Fruit fly (Drosophila melanogaster) whole organism, embryonic: Measurements from ENCODE around the gene Sbp2.

Experiments
- B-H2 ChIP-seq: fragments of 200-800 bp; sonication (Bioruptor generic); optimal IDR thresholded peaks from 2 replicates; lab custom pipeline; 2018; ENCODE audit warnings: missing biosample characterization, mild to moderate bottlenecking, missing genetic modification characterization
- BEAF-32 ChIP-seq: fragments of 200-800 bp; sonication (Bioruptor generic); optimal IDR thresholded peaks from 3 replicates; lab custom pipeline; 2017; ENCODE audit warnings: missing biosample characterization, missing genetic modification characterization, mild to moderate bottlenecking, moderate library complexity, missing genetic modification reagents
- CG10267 ChIP-seq: fragments of 200-800 bp; sonication (Bioruptor generic); optimal IDR thresholded peaks from 2 replicates; lab custom pipeline; 2018; ENCODE audit warnings: missing biosample characterization, mild to moderate bottlenecking, missing genetic modification characterization, moderate library complexity
- CG10543 ChIP-seq: fragments of 200-800 bp; sonication (Bioruptor generic); optimal IDR thresholded peaks from 3 replicates; lab custom pipeline; 2017; ENCODE audit warnings: missing biosample characterization, mild to moderate bottlenecking, missing genetic modification characterization, moderate library complexity
- CG11398 ChIP-seq: fragments of 200-800 bp; sonication (Bioruptor generic); optimal IDR thresholded peaks from 2 replicates; lab custom pipeline; 2016; ENCODE audit warnings: missing biosample characterization, missing genetic modification characterization
- CG12391 ChIP-seq: fragments of 200-800 bp; sonication (Bioruptor generic); optimal IDR thresholded peaks from 3 replicates; lab custom pipeline; 2018; ENCODE audit warnings: missing biosample characterization, mild to moderate bottlenecking, missing genetic modification characterization, moderate library complexity
- CG14014 ChIP-seq: fragments of 200-800 bp; sonication (Bioruptor generic); IDR thresholded peaks from 2 replicates; pipeline ENCODE4 v1.3.6; 2022; ENCODE audit warnings: missing biosample characterization, missing genetic modification characterization
- CG14441 ChIP-seq: fragments of 200-800 bp; sonication (Bioruptor generic); IDR thresholded peaks from 2 replicates; pipeline ENCODE4 v1.3.6; 2022; ENCODE audit warnings: missing biosample characterization, missing genetic modification characterization
- CG1832 ChIP-seq: fragments of 200-800 bp; sonication (Bioruptor generic); optimal IDR thresholded peaks from 2 replicates; lab custom pipeline; 2017; ENCODE audit warnings: missing biosample characterization, mild to moderate bottlenecking, missing genetic modification characterization, inconsistent platforms
- CG2678 ChIP-seq: fragments of 200-800 bp; sonication (Bioruptor generic); optimal IDR thresholded peaks from 3 replicates; lab custom pipeline; 2019; ENCODE audit warnings: missing biosample characterization, mild to moderate bottlenecking, missing genetic modification characterization, moderate library complexity
- CG3065 ChIP-seq: fragments of 200-800 bp; sonication (Bioruptor generic); optimal IDR thresholded peaks from 2 replicates; lab custom pipeline; 2016; ENCODE audit warnings: missing biosample characterization, missing genetic modification characterization
- CG6813 ChIP-seq: fragments of 200-800 bp; sonication (Bioruptor generic); optimal IDR thresholded peaks from 2 replicates; lab custom pipeline; 2017; ENCODE audit warnings: missing biosample characterization, missing genetic modification characterization, mild to moderate bottlenecking, moderate library complexity, missing genetic modification reagents
- CG6854 ChIP-seq: fragments of 200-800 bp; sonication (Bioruptor generic); optimal IDR thresholded peaks from 3 replicates; lab custom pipeline; 2017; ENCODE audit warnings: missing biosample characterization, mild to moderate bottlenecking, missing genetic modification characterization
- CG7963 ChIP-seq: fragments of 200-800 bp; sonication (Bioruptor generic); IDR thresholded peaks from 3 replicates; pipeline ENCODE4 v1.3.6; 2022; ENCODE audit warnings: missing biosample characterization, missing genetic modification characterization; ENCODE audit not compliant: partially characterized antibody
- CG7987 ChIP-seq: fragments of 200-800 bp; sonication (Bioruptor generic); optimal IDR thresholded peaks from 2 replicates; lab custom pipeline; 2018; ENCODE audit warnings: missing biosample characterization, mild to moderate bottlenecking, missing genetic modification characterization, moderate library complexity
- CG8478 ChIP-seq: fragments of >200 bp; optimal IDR thresholded peaks from 2 replicates; lab custom pipeline; 2018
- CG9817 ChIP-seq: fragments of 200-800 bp; sonication (Bioruptor generic); optimal IDR thresholded peaks from 2 replicates; lab custom pipeline; 2018; ENCODE audit warnings: missing biosample characterization, mild to moderate bottlenecking, missing genetic modification characterization, moderate library complexity
- Camta ChIP-seq: fragments of 200-800 bp; sonication (Bioruptor generic); optimal IDR thresholded peaks from 2 replicates; lab custom pipeline; 2016; ENCODE audit warnings: missing biosample characterization, missing genetic modification characterization
- Dip2 ChIP-seq: fragments of 200-800 bp; sonication (Bioruptor generic); IDR thresholded peaks from 2 replicates; pipeline ENCODE4 v1.3.6; 2022; ENCODE audit warnings: missing biosample characterization, missing genetic modification characterization
- Eip74EF ChIP-seq, 2 experiments: fragments of 200-800 bp in 1 of 2; fragments of >200 bp in 1 of 2; sonication (Bioruptor generic) in 1 of 2; optimal IDR thresholded peaks; 2 replicates each; lab custom pipeline; 2017 to 2019; ENCODE audit warnings: missing biosample characterization in 2 of 2, missing genetic modification characterization in 2 of 2, mild to moderate bottlenecking in 1 of 2, moderate library complexity in 1 of 2
- Elba2 ChIP-seq: fragments of 200-800 bp; sonication (Bioruptor generic); optimal IDR thresholded peaks from 3 replicates; lab custom pipeline; 2016; ENCODE audit warnings: missing biosample characterization, missing genetic modification characterization
- HLH4C ChIP-seq: fragments of 200-800 bp; sonication (Bioruptor generic); IDR thresholded peaks from 3 replicates; pipeline ENCODE4 v1.3.6; 2022; ENCODE audit warnings: missing biosample characterization, missing genetic modification characterization; ENCODE audit not compliant: partially characterized antibody
- Hand ChIP-seq: fragments of 200-800 bp; sonication (Bioruptor generic); optimal IDR thresholded peaks from 2 replicates; lab custom pipeline; 2017; ENCODE audit warnings: mild to moderate bottlenecking, missing biosample characterization, missing genetic modification reagents, missing genetic modification characterization
- Hsf ChIP-seq: fragments of 200-800 bp; sonication (Bioruptor generic); optimal IDR thresholded peaks from 3 replicates; lab custom pipeline; 2016; ENCODE audit warnings: missing biosample characterization, missing genetic modification characterization
- Lhr ChIP-seq: fragments of 200-800 bp; sonication (Bioruptor generic); optimal IDR thresholded peaks from 3 replicates; lab custom pipeline; 2017; ENCODE audit warnings: mild to moderate bottlenecking, missing biosample characterization, missing genetic modification reagents, missing genetic modification characterization
- Lim3 ChIP-seq: fragments of 200-800 bp; sonication (Bioruptor generic); IDR thresholded peaks from 2 replicates; pipeline ENCODE4 v1.3.6; 2022; ENCODE audit warnings: missing biosample characterization, missing genetic modification characterization
- MESR4 ChIP-seq: fragments of 200-800 bp; sonication (Bioruptor generic); optimal IDR thresholded peaks from 2 replicates; lab custom pipeline; 2018; ENCODE audit warnings: missing biosample characterization, mild to moderate bottlenecking, missing genetic modification characterization, moderate library complexity
- Nf-YB ChIP-seq: fragments of 200-800 bp; sonication (Bioruptor generic); optimal IDR thresholded peaks from 3 replicates; lab custom pipeline; 2019; ENCODE audit warnings: missing biosample characterization, mild to moderate bottlenecking, missing genetic modification characterization, moderate library complexity
- Ravus ChIP-seq: fragments of 200-800 bp; sonication (Bioruptor generic); IDR thresholded peaks from 2 replicates; pipeline ENCODE4 v1.3.6; 2022; ENCODE audit warnings: missing biosample characterization, missing genetic modification characterization
- Sry-δ ChIP-seq: fragments of 200-800 bp; sonication (Bioruptor generic); optimal IDR thresholded peaks from 2 replicates; lab custom pipeline; 2016; ENCODE audit warnings: missing biosample characterization, missing genetic modification characterization
- aop ChIP-seq: fragments of 200-800 bp; sonication (Bioruptor generic); IDR thresholded peaks from 2 replicates; pipeline ENCODE4 v1.3.6; 2022; ENCODE audit warnings: missing biosample characterization, missing genetic modification characterization
- ap ChIP-seq: fragments of 200-800 bp; sonication (Bioruptor generic); IDR thresholded peaks from 2 replicates; pipeline ENCODE4 v1.3.6; 2022; ENCODE audit warnings: missing biosample characterization, missing genetic modification characterization
- btn ChIP-seq: fragments of 200-800 bp; sonication (Bioruptor generic); optimal IDR thresholded peaks from 2 replicates; lab custom pipeline; 2016; ENCODE audit warnings: missing biosample characterization, missing genetic modification characterization
- crp ChIP-seq, 2 experiments: fragments of 200-800 bp; sonication (Bioruptor generic); optimal IDR thresholded peaks; 2 replicates in 1 of 2; 3 replicates in 1 of 2; lab custom pipeline; 2017; ENCODE audit warnings: missing biosample characterization in 2 of 2, missing genetic modification characterization in 2 of 2, mild to moderate bottlenecking in 1 of 2, moderate library complexity in 1 of 2
- dmrt11E ChIP-seq: fragments of 200-800 bp; sonication (Bioruptor generic); optimal IDR thresholded peaks from 3 replicates; lab custom pipeline; 2018; ENCODE audit warnings: missing biosample characterization, mild to moderate bottlenecking, missing genetic modification characterization, moderate library complexity
- dpn ChIP-seq, 2 experiments: fragments of 200-800 bp; sonication (Bioruptor generic); optimal IDR thresholded peaks; 3 replicates each; lab custom pipeline; 2016; ENCODE audit warnings: missing biosample characterization in 2 of 2, missing genetic modification characterization in 2 of 2
- gce ChIP-seq: fragments of 200-800 bp; sonication (Bioruptor generic); IDR thresholded peaks from 3 replicates; pipeline ENCODE4 v1.3.6; 2022; ENCODE audit warnings: missing biosample characterization, missing genetic modification characterization
- hb ChIP-seq: fragments of 200-800 bp; sonication (Bioruptor generic); IDR thresholded peaks from 3 replicates; pipeline ENCODE4 v1.3.6; 2022; ENCODE audit warnings: missing biosample characterization, missing genetic modification characterization; ENCODE audit not compliant: partially characterized antibody
- kni ChIP-seq: fragments of 200-800 bp; sonication (Bioruptor generic); optimal IDR thresholded peaks from 3 replicates; lab custom pipeline; 2017; ENCODE audit warnings: mild to moderate bottlenecking, missing biosample characterization, missing genetic modification reagents, missing genetic modification characterization
- pan ChIP-seq, 4 experiments: fragments of >200 bp in 3 of 4; fragments of 200-800 bp in 1 of 4; sonication (Bioruptor generic) in 1 of 4; optimal IDR thresholded peaks in 3 of 4; IDR thresholded peaks in 1 of 4; 2 replicates each; pipeline versions ENCODE4 v1.3.6 to Lab custom; 2017 to 2022; ENCODE audit warnings: missing biosample characterization in 2 of 4, missing genetic modification characterization in 2 of 4, mixed read lengths in 1 of 4
- pita ChIP-seq: fragments of 200-800 bp; sonication (Bioruptor generic); optimal IDR thresholded peaks from 2 replicates; lab custom pipeline; 2017; ENCODE audit warnings: missing biosample characterization, mild to moderate bottlenecking, missing genetic modification characterization
- pnt ChIP-seq: fragments of 200-800 bp; sonication (Bioruptor generic); optimal IDR thresholded peaks from 3 replicates; lab custom pipeline; 2016; ENCODE audit warnings: missing biosample characterization, missing genetic modification characterization
- ranshi ChIP-seq: fragments of 200-800 bp; sonication (Bioruptor generic); IDR thresholded peaks from 2 replicates; pipeline ENCODE4 v1.3.6; 2022; ENCODE audit warnings: missing biosample characterization, missing genetic modification characterization
- rib ChIP-seq: fragments of 200-800 bp; sonication (Bioruptor generic); IDR thresholded peaks from 2 replicates; pipeline ENCODE4 v1.3.6; 2022; ENCODE audit warnings: missing biosample characterization, missing genetic modification characterization
- scrt ChIP-seq: fragments of 200-800 bp; sonication (Bioruptor generic); optimal IDR thresholded peaks from 2 replicates; lab custom pipeline; 2018; ENCODE audit warnings: missing biosample characterization, mild to moderate bottlenecking, missing genetic modification characterization, moderate library complexity
- sim ChIP-seq: fragments of 200-800 bp; sonication (Bioruptor generic); IDR thresholded peaks from 2 replicates; pipeline ENCODE4 v1.3.6; 2022; ENCODE audit warnings: missing biosample characterization, missing genetic modification characterization
- sob ChIP-seq: fragments of 200-800 bp; sonication (Bioruptor generic); IDR thresholded peaks from 2 replicates; pipeline ENCODE4 v1.3.6; 2022; ENCODE audit warnings: missing biosample characterization, missing genetic modification characterization
- unpg ChIP-seq: fragments of 200-800 bp; sonication (Bioruptor generic); optimal IDR thresholded peaks from 3 replicates; lab custom pipeline; 2018; ENCODE audit warnings: missing biosample characterization, mild to moderate bottlenecking, missing genetic modification characterization, moderate library complexity

Gene Sbp2

DNA sequence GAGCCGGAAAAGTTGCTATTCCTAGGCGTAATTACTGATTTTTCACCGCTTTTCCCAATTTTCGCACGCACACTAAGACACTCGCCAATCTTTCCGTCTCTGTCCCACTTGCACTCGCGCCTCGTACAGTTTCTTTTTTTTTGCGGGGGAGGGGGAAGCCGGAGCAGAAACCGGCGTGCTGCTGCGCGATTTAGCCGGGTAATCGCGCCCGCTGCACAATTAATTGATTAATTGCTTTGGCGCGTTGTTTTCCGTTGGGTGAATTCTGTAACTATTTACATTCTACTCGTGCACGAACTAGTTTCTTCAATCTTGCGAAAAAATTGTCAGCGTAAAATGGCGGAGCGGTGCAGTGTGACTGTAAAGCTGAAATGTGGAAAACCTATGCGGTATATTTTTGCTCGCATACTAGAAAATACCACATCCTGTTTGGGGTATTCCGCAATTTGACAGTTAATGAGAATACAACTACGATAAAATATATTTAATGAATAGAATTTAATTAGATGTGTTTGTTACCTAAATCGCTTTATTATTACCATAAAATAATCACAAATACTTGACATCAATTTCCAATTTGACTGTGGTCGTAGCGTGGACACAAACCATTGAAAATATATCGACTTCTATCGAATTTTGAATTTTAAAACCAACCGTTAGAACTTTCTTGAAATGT lies 11.3 kb downstream of the Sbp2 start, which contains the start of gene Cpsf6 (continued):
- TF ChIP-seq kni (GFP tag; lab: Kevin White, UChicago), result no peak
- TF ChIP-seq CG2678, result peak; percentile 68
- TF ChIP-seq Nf-YB (GFP tag; lab: Kevin White, UChicago), result peak; percentile 11
- TF ChIP-seq CG10267 (tag; lab: Kevin White, UChicago), result peak; percentile 79
- peak; percentile 61 for TF ChIP-seq Hsf (GFP tag; lab: Kevin White, UChicago)
- TF ChIP-seq Dip2 (GFP tag; lab: Robert Waterston, UW), result no peak
- TF ChIP-seq ap (GFP tag; lab: Robert Waterston, UW), result 0 out of 2 replicates have a peak, but pooled peaks have one; percentile 25
- no peak for TF ChIP-seq CG11398 (GFP tag; lab: Kevin White, UChicago)
- no peak for TF ChIP-seq B-H2
- TF ChIP-seq CG6854 (GFP tag; lab: Kevin White, UChicago), result no peak
- TF ChIP-seq pnt (GFP tag; lab: Kevin White, UChicago), result no peak
- TF ChIP-seq aop, result no peak
- TF ChIP-seq pan (optimal IDR thresholded peaks at IDR 0.05; lab: Kevin White, UChicago), result no peak
- peak in 1 of 2 experiments; percentile 60 for TF ChIP-seq pan (GFP tag; optimal IDR thresholded peaks at IDR 0.05 in 1 of 2, IDR thresholded peaks at IDR 0.05 in 1 of 2)
- peak; percentile 56 for TF ChIP-seq CG14014
- peak; percentile 58 for TF ChIP-seq sob (GFP tag; lab: Robert Waterston, UW)
- no peak for TF ChIP-seq btn
- peak; percentile 16 for TF ChIP-seq Elba2
- peak; percentile 88 for TF ChIP-seq CG8478 (lab: Kevin White, UChicago)
- TF ChIP-seq MESR4 (GFP tag; lab: Kevin White, UChicago), result peak; percentile 90
- TF ChIP-seq CG10543, result peak; percentile 28
- no peak for TF ChIP-seq Eip74EF (GFP tag; optimal IDR thresholded peaks at IDR 0.05; lab: Kevin White, UChicago)
- TF ChIP-seq CG6813, result no peak
- TF ChIP-seq ranshi (GFP tag; lab: Robert Waterston, UW), result no peak; the same call in 1 of the 2 replicates
- TF ChIP-seq BEAF-32 (GFP tag; lab: Kevin White, UChicago), result peak; percentile 54
- peak; percentile 41 for TF ChIP-seq Sry-δ (GFP tag; lab: Kevin White, UChicago)
- no peak for TF ChIP-seq CG7963 (GFP tag; lab: Robert Waterston, UW)
- peak; percentile 9 for TF ChIP-seq Camta
- TF ChIP-seq Lhr (GFP tag; lab: Kevin White, UChicago), result peak; percentile 80
- TF ChIP-seq CG14441, result peak; percentile 48
- peak; percentile 52 to 71 for TF ChIP-seq dpn (GFP tag; optimal IDR thresholded peaks at IDR 0.05; lab: Kevin White, UChicago)
- no peak for TF ChIP-seq Hand (GFP tag; lab: Kevin White, UChicago)
- TF ChIP-seq HLH4C (GFP tag; lab: Robert Waterston, UW), result no peak
- TF ChIP-seq scrt (GFP tag; lab: Kevin White, UChicago), result peak; percentile 1
- peak; percentile 52 for TF ChIP-seq pita (GFP tag; lab: Kevin White, UChicago)
- no peak; the same call in 1 of the 2 replicates for TF ChIP-seq Ravus (GFP tag; lab: Robert Waterston, UW)
- peak; percentile 88 for TF ChIP-seq CG1832 (GFP tag; lab: Kevin White, UChicago)
- 0 out of 3 replicates have a peak, but pooled peaks have one; percentile 19 for TF ChIP-seq gce (GFP tag; lab: Robert Waterston, UW)
- no peak for TF ChIP-seq CG7987
- TF ChIP-seq CG12391 (tag; lab: Kevin White, UChicago), result peak; percentile 87
- TF ChIP-seq unpg (GFP tag; lab: Kevin White, UChicago), result peak; percentile 80
- TF ChIP-seq sim, result no peak
- TF ChIP-seq Lim3 (GFP tag; lab: Robert Waterston, UW), result no peak
- TF ChIP-seq CG3065 (GFP tag; lab: Kevin White, UChicago), result peak; percentile 1
- TF ChIP-seq rib (GFP tag; lab: Robert Waterston, UW), result peak; percentile 63
- peak in 1 of 2 experiments; percentile 7 for TF ChIP-seq crp (GFP tag; optimal IDR thresholded peaks at IDR 0.05; lab: Kevin White, UChicago)
- no peak for TF ChIP-seq hb
- peak; percentile 75 for TF ChIP-seq CG9817
- peak; percentile 66 for TF ChIP-seq dmrt11E (tag; lab: Kevin White, UChicago)
